Worm (Caenorhabditis elegans) whole organism, young adult: ENCODE measurements around the gene C15H7.4.

Experiments
- B0261.1 ChIP-seq: sonication (generic microtip); optimal IDR thresholded peaks from 2 replicates; lab custom pipeline; 2016; ENCODE audit warnings: mild to moderate bottlenecking, missing genetic modification characterization, moderate library complexity, missing compliant biosample characterization
- D2030.7 ChIP-seq: fragments of 200-800 bp; sonication (Bioruptor generic); IDR thresholded peaks from 2 replicates; pipeline ENCODE4 v1.3.6; 2022; ENCODE audit warnings: missing genetic modification reagents, missing genetic modification characterization, missing compliant biosample characterization
- F37B4.10 ChIP-seq: fragments of 200-800 bp; sonication (Bioruptor generic); IDR thresholded peaks from 2 replicates; pipeline ENCODE4 v1.3.6; 2022; ENCODE audit warnings: missing genetic modification characterization, missing compliant biosample characterization
- F39B2.1 ChIP-seq: fragments of 200-800 bp; sonication (Bioruptor generic); IDR thresholded peaks from 2 replicates; pipeline ENCODE4 v1.3.6; 2022; ENCODE audit warnings: missing genetic modification reagents, missing genetic modification characterization, missing compliant biosample characterization
- F49E8.2 ChIP-seq: sonication (generic microtip); optimal IDR thresholded peaks from 3 replicates; lab custom pipeline; 2017; ENCODE audit warnings: missing genetic modification characterization, mild to moderate bottlenecking, missing compliant biosample characterization, antibody characterized with exemption, moderate library complexity; ENCODE audit not compliant: insufficient read depth
- T26A5.8 ChIP-seq: sonication (generic microtip); optimal IDR thresholded peaks from 2 replicates; lab custom pipeline; 2016; ENCODE audit warnings: missing genetic modification characterization, missing compliant biosample characterization
- Y53G8AR.9 ChIP-seq: fragments of 200-800 bp; sonication (Bioruptor generic); conservative IDR thresholded peaks from 2 replicates; pipeline ENCODE4 v1.3.6; 2022; ENCODE audit warnings: missing genetic modification reagents, missing genetic modification characterization, missing compliant biosample characterization
- Y56A3A.18 ChIP-seq: fragments of 200-800 bp; sonication (Bioruptor generic); IDR thresholded peaks from 2 replicates; pipeline ENCODE4 v1.3.6; 2022; ENCODE audit warnings: missing genetic modification reagents, missing genetic modification characterization, missing compliant biosample characterization
- Y67H2A.10 ChIP-seq: fragments of 200-800 bp; sonication (Bioruptor generic); conservative IDR thresholded peaks from 2 replicates; pipeline ENCODE4 v1.3.6; 2022; ENCODE audit warnings: missing genetic modification reagents, missing genetic modification characterization, missing compliant biosample characterization
- Y95B8A.8 ChIP-seq: fragments of 200-800 bp; sonication (Bioruptor generic); IDR thresholded peaks from 2 replicates; pipeline ENCODE4 v1.3.6; 2022; ENCODE audit warnings: missing genetic modification reagents, missing genetic modification characterization, missing compliant biosample characterization
- aptf-3 ChIP-seq: fragments of 200-800 bp; sonication (Bioruptor generic); IDR thresholded peaks from 2 replicates; pipeline ENCODE4 v1.3.6; 2022; ENCODE audit warnings: missing genetic modification characterization, missing compliant biosample characterization
- athp-1 ChIP-seq: sonication (generic microtip); optimal IDR thresholded peaks from 2 replicates; lab custom pipeline; 2017; ENCODE audit warnings: mild to moderate bottlenecking, missing genetic modification characterization, missing compliant biosample characterization
- bed-1 ChIP-seq: fragments of 200-800 bp; sonication (Bioruptor generic); IDR thresholded peaks from 2 replicates; pipeline ENCODE4 v1.3.6; 2022; ENCODE audit warnings: missing genetic modification reagents, missing genetic modification characterization, missing compliant biosample characterization
- cebp-2 ChIP-seq: fragments of 200-800 bp; sonication (Bioruptor generic); IDR thresholded peaks from 2 replicates; pipeline ENCODE4 v1.3.6; 2022; ENCODE audit warnings: missing genetic modification characterization, missing compliant biosample characterization
- ceh-100 ChIP-seq: fragments of 200-800 bp; sonication (Bioruptor generic); IDR thresholded peaks from 2 replicates; pipeline ENCODE4 v1.3.6; 2022; ENCODE audit warnings: missing genetic modification reagents, missing genetic modification characterization, missing compliant biosample characterization
- dpl-1 ChIP-seq: fragments of 150-350 bp; optimal IDR thresholded peaks from 2 replicates; lab custom pipeline; 2014; ENCODE audit warnings: missing biosample characterization, missing genetic modification reagents, missing genetic modification characterization
- efl-1 ChIP-seq: fragments of 150-350 bp; optimal IDR thresholded peaks from 2 replicates; lab custom pipeline; 2014; ENCODE audit warnings: missing biosample characterization, missing genetic modification reagents, missing genetic modification characterization
- egl-18 ChIP-seq: fragments of 200-800 bp; sonication (Bioruptor generic); IDR thresholded peaks from 2 replicates; pipeline ENCODE4 v1.3.6; 2022; ENCODE audit warnings: missing genetic modification reagents, missing genetic modification characterization, missing compliant biosample characterization
- him-1 ChIP-seq: sonication (generic microtip); optimal IDR thresholded peaks from 2 replicates; lab custom pipeline; 2016; ENCODE audit warnings: missing genotype, missing genetic modification reagents, missing genetic modification characterization, missing compliant biosample characterization
- hmg-20 ChIP-seq: fragments of 200-800 bp; sonication (Bioruptor generic); IDR thresholded peaks from 2 replicates; pipeline ENCODE4 v1.3.6; 2022; ENCODE audit warnings: missing genetic modification reagents, missing genetic modification characterization, missing compliant biosample characterization
- hrde-1 ChIP-seq: sonication (generic microtip); optimal IDR thresholded peaks from 2 replicates; lab custom pipeline; 2016; ENCODE audit warnings: missing genetic modification characterization, mild to moderate bottlenecking, missing compliant biosample characterization, moderate library complexity, missing genotype, missing genetic modification reagents, borderline replicate concordance
- hsf-1 ChIP-seq: fragments of 200-800 bp; sonication (Bioruptor generic); IDR thresholded peaks from 2 replicates; pipeline ENCODE4 v1.3.6; 2022; ENCODE audit warnings: missing genetic modification reagents, missing genetic modification characterization, missing compliant biosample characterization
- lin-54 ChIP-seq: fragments of 200-800 bp; sonication (Bioruptor generic); optimal IDR thresholded peaks from 2 replicates; lab custom pipeline; 2018; ENCODE audit warnings: mild to moderate bottlenecking, missing genetic modification characterization, missing compliant biosample characterization
- madf-3 ChIP-seq: fragments of 200-800 bp; sonication (Bioruptor generic); IDR thresholded peaks from 2 replicates; pipeline ENCODE4 v1.3.6; 2022; ENCODE audit warnings: missing genetic modification reagents, missing genetic modification characterization, missing compliant biosample characterization
- madf-6 ChIP-seq: fragments of 200-800 bp; sonication (Bioruptor generic); IDR thresholded peaks from 2 replicates; pipeline ENCODE4 v1.3.6; 2022; ENCODE audit warnings: missing genetic modification reagents, missing genetic modification characterization, missing compliant biosample characterization
- madf-8 ChIP-seq: fragments of 200-800 bp; sonication (Bioruptor generic); conservative IDR thresholded peaks from 2 replicates; pipeline ENCODE4 v1.3.6; 2022; ENCODE audit warnings: missing genetic modification reagents, missing genetic modification characterization, missing compliant biosample characterization
- mcd-1 ChIP-seq: fragments of 200-800 bp; sonication (Bioruptor generic); IDR thresholded peaks from 2 replicates; pipeline ENCODE4 v1.3.6; 2022; ENCODE audit warnings: missing genetic modification reagents, missing genetic modification characterization, missing compliant biosample characterization
- mel-28 ChIP-seq: sonication (generic microtip); optimal IDR thresholded peaks from 2 replicates; lab custom pipeline; 2016; ENCODE audit warnings: borderline replicate concordance, mild to moderate bottlenecking, missing genetic modification characterization, missing compliant biosample characterization
- mes-4 ChIP-seq: sonication (generic microtip); optimal IDR thresholded peaks from 2 replicates; lab custom pipeline; 2016; ENCODE audit warnings: missing genotype, missing genetic modification characterization, missing compliant biosample characterization
- mxl-1 ChIP-seq: sonication (generic microtip); optimal IDR thresholded peaks from 2 replicates; lab custom pipeline; 2016; ENCODE audit warnings: missing genetic modification characterization, missing compliant biosample characterization
- nfya-1 ChIP-seq: sonication (generic microtip); optimal IDR thresholded peaks from 2 replicates; lab custom pipeline; 2017; ENCODE audit warnings: antibody characterized with exemption, missing compliant biosample characterization, missing genetic modification characterization, borderline replicate concordance; ENCODE audit not compliant: insufficient read depth
- nfya-2 ChIP-seq: fragments of 200-800 bp; sonication (Bioruptor generic); IDR thresholded peaks from 2 replicates; pipeline ENCODE4 v1.3.6; 2022; ENCODE audit warnings: missing genetic modification reagents, missing genetic modification characterization, missing compliant biosample characterization
- nhr-179 ChIP-seq: sonication (generic microtip); optimal IDR thresholded peaks from 2 replicates; lab custom pipeline; 2016; ENCODE audit warnings: mild to moderate bottlenecking, missing genetic modification characterization, missing compliant biosample characterization
- rcor-1 ChIP-seq: fragments of 200-800 bp; sonication (Bioruptor generic); IDR thresholded peaks from 2 replicates; pipeline ENCODE4 v1.3.6; 2022; ENCODE audit warnings: missing genetic modification reagents, missing genetic modification characterization, missing compliant biosample characterization
- repo-1 ChIP-seq: sonication (generic microtip); optimal IDR thresholded peaks from 2 replicates; lab custom pipeline; 2017; ENCODE audit warnings: mild to moderate bottlenecking, missing genetic modification characterization, missing compliant biosample characterization
- sdz-38 ChIP-seq: sonication (generic microtip); optimal IDR thresholded peaks from 2 replicates; lab custom pipeline; 2016; ENCODE audit warnings: missing genotype, missing genetic modification characterization, missing compliant biosample characterization
- sea-2 ChIP-seq: fragments of 200-800 bp; sonication (Bioruptor generic); IDR thresholded peaks from 2 replicates; pipeline ENCODE4 v1.3.6; 2022; ENCODE audit warnings: missing genetic modification characterization, missing compliant biosample characterization
- snpc-1.3 ChIP-seq: sonication (generic microtip); optimal IDR thresholded peaks from 2 replicates; lab custom pipeline; 2017; ENCODE audit warnings: missing genetic modification characterization, mild to moderate bottlenecking, missing compliant biosample characterization, antibody characterized with exemption, moderate library complexity, missing genotype, missing genetic modification reagents; ENCODE audit not compliant: insufficient read depth
- snpc-3.4 ChIP-seq: sonication (generic microtip); optimal IDR thresholded peaks from 2 replicates; lab custom pipeline; 2017; ENCODE audit warnings: missing genetic modification characterization, mild to moderate bottlenecking, missing compliant biosample characterization, antibody characterized with exemption, moderate library complexity, missing genotype, missing genetic modification reagents
- snpc-4 ChIP-seq, 5 experiments: fragments of 150-350 bp in 1 of 5; sonication (generic microtip) in 4 of 5; optimal IDR thresholded peaks; 2 replicates each; lab custom pipeline; 2014 to 2018; ENCODE audit warnings: missing genetic modification characterization in 5 of 5, missing biosample characterization in 3 of 5, antibody characterized with exemption in 2 of 5, mild to moderate bottlenecking in 2 of 5, missing compliant biosample characterization in 2 of 5, missing genotype in 2 of 5, moderate library complexity in 2 of 5, missing genetic modification reagents in 1 of 5
- sptf-2 ChIP-seq: fragments of 200-800 bp; sonication (Bioruptor generic); optimal IDR thresholded peaks from 2 replicates; lab custom pipeline; 2018; ENCODE audit warnings: mild to moderate bottlenecking, missing genetic modification characterization, missing compliant biosample characterization
- tbx-9 ChIP-seq: sonication (generic microtip); optimal IDR thresholded peaks from 2 replicates; lab custom pipeline; 2016; ENCODE audit warnings: borderline replicate concordance, missing genetic modification characterization, inconsistent platforms, missing compliant biosample characterization
- unc-130 ChIP-seq: sonication (generic microtip); optimal IDR thresholded peaks from 2 replicates; lab custom pipeline; 2016; ENCODE audit warnings: missing genetic modification reagents, missing genetic modification characterization, missing compliant biosample characterization
- zfh-2 ChIP-seq: fragments of 200-800 bp; sonication (Bioruptor generic); conservative IDR thresholded peaks from 2 replicates; pipeline ENCODE4 v1.3.6; 2022; ENCODE audit warnings: missing genetic modification reagents, missing genetic modification characterization, missing compliant biosample characterization
- ztf-18 ChIP-seq: sonication (generic microtip); optimal IDR thresholded peaks from 2 replicates; lab custom pipeline; 2016; ENCODE audit warnings: missing genotype, mild to moderate bottlenecking, missing genetic modification characterization, missing compliant biosample characterization
- ztf-26 ChIP-seq: sonication (generic microtip); optimal IDR thresholded peaks from 2 replicates; lab custom pipeline; 2017; ENCODE audit warnings: missing genetic modification characterization, missing compliant biosample characterization
- ztf-6 ChIP-seq: fragments of 200-800 bp; sonication (Bioruptor generic); IDR thresholded peaks from 2 replicates; pipeline ENCODE4 v1.3.6; 2022; ENCODE audit warnings: missing genetic modification reagents, missing genetic modification characterization, missing compliant biosample characterization

C15H7.4 gene

DNA sequence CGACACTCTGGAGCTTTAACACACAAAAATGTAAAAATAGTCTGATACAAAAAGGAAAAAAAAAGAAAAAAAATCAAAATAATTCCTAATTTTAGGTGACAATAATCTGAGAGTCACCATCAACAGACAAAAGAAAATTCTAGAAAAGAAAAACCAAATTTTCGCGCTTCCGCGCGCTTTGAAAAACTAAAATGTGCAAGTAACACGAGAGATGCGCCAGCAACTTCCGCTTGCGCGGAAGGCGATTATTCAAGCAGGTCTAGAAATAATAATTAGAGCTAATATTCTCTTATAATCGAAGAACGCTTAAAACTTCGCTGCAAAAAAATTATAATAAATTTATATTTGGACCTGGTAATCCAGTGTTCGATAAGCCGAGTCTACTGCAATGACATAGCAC, 38.8 kb downstream of the C15H7.4 start (continued):
- TF ChIP-seq hrde-1 (peak; percentile 91), D2030.7 (peak; percentile 99), sdz-38 (tag; lab: Kevin White, UChicago) (no peak), repo-1 (peak; percentile 72), Y67H2A.10 (GFP tag; lab: Robert Waterston, UW) (peak; percentile 81; the same call in 1 of the 2 replicates), mxl-1 (tag; lab: Kevin White, UChicago) (no peak), efl-1 (GFP tag; lab: Kevin White, UChicago) (peak; percentile 99), zfh-2 (GFP tag; lab: Robert Waterston, UW) (no peak), snpc-4 (GFP tag; optimal IDR thresholded peaks at IDR 0.05; lab: Kevin White, UChicago) (peak; percentile 52), snpc-4 (tag; optimal IDR thresholded peaks at IDR 0.05; lab: Kevin White, UChicago) (peak; percentile 54 to 86 (median 70)), F39B2.1 (GFP tag; lab: Robert Waterston, UW) (peak; percentile 72; the same call in 1 of the 2 replicates), mcd-1 (GFP tag; lab: Robert Waterston, UW) (peak; percentile 95), bed-1 (0 out of 2 replicates have a peak, but pooled peaks have one; percentile 25), him-1 (tag; lab: Kevin White, UChicago) (peak; percentile 87), mes-4 (peak; percentile 57), F37B4.10 (peak; percentile 91; the same call in 1 of the 2 replicates), lin-54 (GFP tag; lab: Kevin White, UChicago) (peak; percentile 97), Y95B8A.8 (GFP tag; lab: Robert Waterston, UW) (peak; percentile 99), egl-18 (0 out of 2 replicates have a peak, but pooled peaks have one; percentile 49), madf-3 (peak; percentile 97), athp-1 (tag; lab: Kevin White, UChicago) (peak; percentile 83), T26A5.8 (tag; lab: Kevin White, UChicago) (peak; percentile 3), dpl-1 (GFP tag; lab: Kevin White, UChicago) (peak; percentile 99), madf-8 (GFP tag; lab: Robert Waterston, UW) (peak; percentile 100), mel-28 (tag; lab: Kevin White, UChicago) (no peak), madf-6 (GFP tag; lab: Robert Waterston, UW) (peak; percentile 100), F49E8.2 (peak; percentile 97), rcor-1 (GFP tag; lab: Robert Waterston, UW) (peak; percentile 97), unc-130 (GFP tag; lab: Kevin White, UChicago) (peak; percentile 95), ceh-100 (GFP tag; lab: Robert Waterston, UW) (peak; percentile 85), nfya-1 (tag; lab: Kevin White, UChicago) (no peak), sptf-2 (no peak), nfya-2 (GFP tag; lab: Robert Waterston, UW) (peak; percentile 87; the same call in 1 of the 2 replicates), Y56A3A.18 (GFP tag; lab: Robert Waterston, UW) (0 out of 2 replicates have a peak, but pooled peaks have one; percentile 45), snpc-3.4 (tag; lab: Kevin White, UChicago) (peak; percentile 97), snpc-1.3 (tag; lab: Kevin White, UChicago) (peak; percentile 96), hsf-1 (GFP tag; lab: Robert Waterston, UW) (peak; percentile 100), B0261.1 (tag; lab: Kevin White, UChicago) (no peak), sea-2 (GFP tag; lab: Robert Waterston, UW) (no peak), ztf-18 (tag; lab: Kevin White, UChicago) (peak; percentile 99), cebp-2 (no peak), Y53G8AR.9 (GFP tag; lab: Robert Waterston, UW) (peak; percentile 98), ztf-6 (GFP tag; lab: Robert Waterston, UW) (0 out of 2 replicates have a peak, but pooled peaks have one; percentile 7), ztf-26 (tag; lab: Kevin White, UChicago) (no peak), tbx-9 (tag; lab: Kevin White, UChicago) (no peak), nhr-179 (tag; lab: Kevin White, UChicago) (no peak), hmg-20 (GFP tag; lab: Robert Waterston, UW) (peak; percentile 86), aptf-3 (no peak)
